Fruit fly (Drosophila melanogaster) whole organism, embryonic: ENCODE data around the gene Brms1.
A peak's percentile ranks its signal among the peaks of the same experiment; 100 is the strongest.

ENCODE experiments used
- ATbp ChIP-seq: fragments of 200-800 bp; sonication (Bioruptor generic); optimal IDR thresholded peaks from 2 replicates; lab custom pipeline; 2017; ENCODE audit warnings: missing biosample characterization, mild to moderate bottlenecking, missing genetic modification characterization, missing genetic modification reagents
- Ada2b ChIP-seq: fragments of 200-800 bp; sonication (Bioruptor generic); IDR thresholded peaks from 2 replicates; pipeline ENCODE4 v1.3.6; 2022; ENCODE audit warnings: missing biosample characterization, missing genetic modification characterization
- Aef1 ChIP-seq: fragments of 200-800 bp; sonication (Bioruptor generic); IDR thresholded peaks from 3 replicates; pipeline ENCODE4 v1.3.6; 2022; ENCODE audit warnings: missing biosample characterization, missing genetic modification characterization
- Awh ChIP-seq: fragments of 200-800 bp; sonication (Bioruptor generic); IDR thresholded peaks from 2 replicates; pipeline ENCODE4, ENCODE4 v1.3.6; 2022; ENCODE audit warnings: missing biosample characterization, missing genetic modification characterization
- Blimp-1 ChIP-seq: fragments of 200-800 bp; sonication (Bioruptor generic); optimal IDR thresholded peaks from 3 replicates; lab custom pipeline; 2018; ENCODE audit warnings: missing biosample characterization, missing genetic modification characterization, mild to moderate bottlenecking, moderate library complexity, missing genetic modification reagents
- CG10959 ChIP-seq: fragments of 200-800 bp; sonication (Bioruptor generic); IDR thresholded peaks from 2 replicates; pipeline ENCODE4 v1.3.6; 2022; ENCODE audit warnings: missing biosample characterization, missing genetic modification characterization
- CG12219 ChIP-seq: fragments of 200-800 bp; sonication (Bioruptor generic); optimal IDR thresholded peaks from 3 replicates; lab custom pipeline; 2018; ENCODE audit warnings: missing biosample characterization, mild to moderate bottlenecking, missing genetic modification characterization
- CG14441 ChIP-seq: fragments of 200-800 bp; sonication (Bioruptor generic); IDR thresholded peaks from 2 replicates; pipeline ENCODE4 v1.3.6; 2022; ENCODE audit warnings: missing biosample characterization, missing genetic modification characterization
- CG14667 ChIP-seq: fragments of 200-800 bp; sonication (Bioruptor generic); IDR thresholded peaks from 2 replicates; pipeline ENCODE4 v1.3.6; 2022; ENCODE audit warnings: missing biosample characterization, missing genetic modification characterization
- CG14710 ChIP-seq: fragments of 200-800 bp; sonication (Bioruptor generic); optimal IDR thresholded peaks from 3 replicates; lab custom pipeline; 2019; ENCODE audit warnings: missing biosample characterization, mild to moderate bottlenecking, missing genetic modification characterization, moderate library complexity
- CG15601 ChIP-seq: fragments of 200-800 bp; sonication (Bioruptor generic); optimal IDR thresholded peaks from 3 replicates; lab custom pipeline; 2019; ENCODE audit warnings: missing biosample characterization, mild to moderate bottlenecking, missing genetic modification characterization, moderate library complexity
- CG1603 ChIP-seq: fragments of 200-800 bp; sonication (Bioruptor generic); optimal IDR thresholded peaks from 2 replicates; lab custom pipeline; 2019; ENCODE audit warnings: missing biosample characterization, mild to moderate bottlenecking, missing genetic modification characterization, moderate library complexity
- CG16815 ChIP-seq: fragments of 200-800 bp; sonication (Bioruptor generic); optimal IDR thresholded peaks from 3 replicates; lab custom pipeline; 2017; ENCODE audit warnings: missing biosample characterization, mild to moderate bottlenecking, missing genetic modification characterization
- CG17328 ChIP-seq: fragments of 200-800 bp; sonication (Bioruptor generic); IDR thresholded peaks from 2 replicates; pipeline ENCODE4 v1.3.6; 2022; ENCODE audit warnings: missing biosample characterization, missing genetic modification characterization
- CG3065 ChIP-seq: fragments of 200-800 bp; sonication (Bioruptor generic); optimal IDR thresholded peaks from 2 replicates; lab custom pipeline; 2016; ENCODE audit warnings: missing biosample characterization, missing genetic modification characterization
- CG32772 ChIP-seq: fragments of 200-800 bp; sonication (Bioruptor generic); IDR thresholded peaks from 2 replicates; pipeline ENCODE4 v1.3.6; 2022; ENCODE audit warnings: missing biosample characterization, missing genetic modification characterization
- CG33557 ChIP-seq: fragments of 200-800 bp; sonication (Bioruptor generic); optimal IDR thresholded peaks from 2 replicates; lab custom pipeline; 2019; ENCODE audit warnings: missing biosample characterization, mild to moderate bottlenecking, missing genetic modification characterization, moderate library complexity
- CG5180 ChIP-seq: fragments of 200-800 bp; sonication (Bioruptor generic); optimal IDR thresholded peaks from 3 replicates; lab custom pipeline; 2017; ENCODE audit warnings: missing biosample characterization, missing genetic modification characterization, mild to moderate bottlenecking, moderate library complexity, missing genetic modification reagents
- CG9727 ChIP-seq: fragments of 200-800 bp; sonication (Bioruptor generic); optimal IDR thresholded peaks from 3 replicates; lab custom pipeline; 2017; ENCODE audit warnings: missing biosample characterization, mild to moderate bottlenecking, missing genetic modification characterization
- CG9932 ChIP-seq: fragments of 200-800 bp; sonication (Bioruptor generic); IDR thresholded peaks from 2 replicates; pipeline ENCODE4 v1.3.6; 2022; ENCODE audit warnings: missing biosample characterization, missing genetic modification characterization
- CkIIα-i1 ChIP-seq: fragments of 200-800 bp; sonication (Bioruptor generic); IDR thresholded peaks from 2 replicates; pipeline ENCODE4 v1.3.6; 2022; ENCODE audit warnings: missing biosample characterization, missing genetic modification characterization
- Ets65A ChIP-seq: fragments of 200-800 bp; sonication (Bioruptor generic); peaks from one replicate; lab custom pipeline; 2016; ENCODE audit warnings: missing biosample characterization, missing genetic modification characterization
- Med ChIP-seq: fragments of 200-800 bp; sonication (Bioruptor generic); peaks from one replicate; lab custom pipeline; 2016; ENCODE audit warnings: missing biosample characterization, missing genetic modification characterization, mild to moderate bottlenecking, inconsistent platforms, moderate library complexity
- NK7.1 ChIP-seq: fragments of 200-800 bp; sonication (Bioruptor generic); optimal IDR thresholded peaks from 3 replicates; lab custom pipeline; 2016; ENCODE audit warnings: missing biosample characterization, missing genetic modification characterization
- Nf-YA ChIP-seq: fragments of 200-800 bp; sonication (Bioruptor generic); IDR thresholded peaks from 2 replicates; pipeline ENCODE4 v1.3.6; 2022; ENCODE audit warnings: missing biosample characterization, missing genetic modification characterization
- Nf-YB ChIP-seq: fragments of 200-800 bp; sonication (Bioruptor generic); optimal IDR thresholded peaks from 3 replicates; lab custom pipeline; 2019; ENCODE audit warnings: missing biosample characterization, mild to moderate bottlenecking, missing genetic modification characterization, moderate library complexity
- Pdp1 ChIP-seq, 2 experiments: fragments of 200-800 bp; sonication (Bioruptor generic); optimal IDR thresholded peaks; 3 replicates each; lab custom pipeline; 2016; ENCODE audit warnings: missing biosample characterization in 2 of 2, missing genetic modification characterization in 2 of 2, mild to moderate bottlenecking in 1 of 2, moderate library complexity in 1 of 2
- Poxn ChIP-seq: fragments of 200-800 bp; sonication (Bioruptor generic); IDR thresholded peaks from 2 replicates; pipeline ENCODE4 v1.3.6; 2022; ENCODE audit warnings: missing biosample characterization, missing genetic modification characterization
- Ptx1 ChIP-seq: fragments of 200-800 bp; sonication (Bioruptor generic); IDR thresholded peaks from 2 replicates; pipeline ENCODE4 v1.3.6; 2022; ENCODE audit warnings: missing biosample characterization, missing genetic modification characterization
- Rfx ChIP-seq: fragments of 200-800 bp; sonication (Bioruptor generic); IDR thresholded peaks from 2 replicates; pipeline ENCODE4 v1.3.6; 2022; ENCODE audit warnings: missing biosample characterization, missing genetic modification characterization
- Xbp1 ChIP-seq: fragments of 200-800 bp; sonication (Bioruptor generic); optimal IDR thresholded peaks from 3 replicates; lab custom pipeline; 2016; ENCODE audit warnings: missing biosample characterization, mild to moderate bottlenecking, missing genetic modification characterization
- abd-A ChIP-seq: fragments of 200-800 bp; sonication (Bioruptor generic); optimal IDR thresholded peaks from 3 replicates; lab custom pipeline; 2019; ENCODE audit warnings: missing biosample characterization, mild to moderate bottlenecking, missing genetic modification characterization, moderate library complexity
- bsh ChIP-seq, 2 experiments: fragments of 200-800 bp; sonication (Bioruptor generic); optimal IDR thresholded peaks; 2 replicates each; lab custom pipeline; 2017 to 2018; ENCODE audit warnings: mild to moderate bottlenecking in 2 of 2, missing biosample characterization in 2 of 2, missing genetic modification characterization in 2 of 2, moderate library complexity in 1 of 2
- chif ChIP-seq, 2 experiments: fragments of 200-800 bp; sonication (Bioruptor generic); optimal IDR thresholded peaks; 3 replicates each; lab custom pipeline; 2016; ENCODE audit warnings: missing biosample characterization in 2 of 2, missing genetic modification characterization in 2 of 2
- ci ChIP-seq: fragments of 200-800 bp; sonication (Bioruptor generic); IDR thresholded peaks from 3 replicates; pipeline ENCODE4 v1.3.6; 2022; ENCODE audit warnings: missing biosample characterization, missing genetic modification characterization
- dysf ChIP-seq: fragments of 200-800 bp; sonication (Bioruptor generic); IDR thresholded peaks from 3 replicates; pipeline ENCODE4 v1.3.6; 2022; ENCODE audit warnings: missing biosample characterization, missing genetic modification characterization
- ems ChIP-seq: fragments of 200-800 bp; sonication (Bioruptor generic); optimal IDR thresholded peaks from 3 replicates; lab custom pipeline; 2016; ENCODE audit warnings: missing biosample characterization, missing genetic modification characterization
- gem ChIP-seq: fragments of 200-800 bp; sonication (Bioruptor generic); optimal IDR thresholded peaks from 2 replicates; lab custom pipeline; 2019; ENCODE audit warnings: missing biosample characterization, mild to moderate bottlenecking, missing genetic modification characterization, moderate library complexity
- lov ChIP-seq, 2 experiments: fragments of 200-800 bp in 1 of 2; fragments of >200 bp in 1 of 2; sonication (Bioruptor generic) in 1 of 2; IDR thresholded peaks in 1 of 2; optimal IDR thresholded peaks in 1 of 2; 2 replicates in 1 of 2; 3 replicates in 1 of 2; pipeline versions ENCODE4 v1.3.6 to Lab custom; 2017 to 2022; ENCODE audit warnings: missing biosample characterization in 1 of 2, missing genetic modification characterization in 1 of 2
- pan ChIP-seq, 4 experiments: fragments of >200 bp in 3 of 4; fragments of 200-800 bp in 1 of 4; sonication (Bioruptor generic) in 1 of 4; optimal IDR thresholded peaks in 3 of 4; IDR thresholded peaks in 1 of 4; 2 replicates each; pipeline versions ENCODE4 v1.3.6 to Lab custom; 2017 to 2022; ENCODE audit warnings: missing biosample characterization in 2 of 4, missing genetic modification characterization in 2 of 4, mixed read lengths in 1 of 4
- phol ChIP-seq: fragments of 200-800 bp; sonication (Bioruptor generic); optimal IDR thresholded peaks from 3 replicates; lab custom pipeline; 2018; ENCODE audit warnings: missing biosample characterization, mild to moderate bottlenecking, missing genetic modification characterization, moderate library complexity
- schlank ChIP-seq: fragments of 200-800 bp; sonication (Bioruptor generic); optimal IDR thresholded peaks from 2 replicates; lab custom pipeline; 2018; ENCODE audit warnings: missing biosample characterization, mild to moderate bottlenecking, missing genetic modification characterization
- scrt ChIP-seq: fragments of 200-800 bp; sonication (Bioruptor generic); optimal IDR thresholded peaks from 2 replicates; lab custom pipeline; 2018; ENCODE audit warnings: missing biosample characterization, mild to moderate bottlenecking, missing genetic modification characterization, moderate library complexity
- sens ChIP-seq: fragments of 200-800 bp; sonication (Bioruptor generic); peaks from one replicate; lab custom pipeline; 2016; ENCODE audit warnings: missing biosample characterization, missing genetic modification characterization
- sisA ChIP-seq: fragments of 200-800 bp; sonication (Bioruptor generic); IDR thresholded peaks from 2 replicates; pipeline ENCODE4 v1.3.6; 2022; ENCODE audit warnings: missing biosample characterization, missing genetic modification characterization
- slbo ChIP-seq: fragments of 200-800 bp; sonication (Bioruptor generic); IDR thresholded peaks from 2 replicates; pipeline ENCODE4 v1.3.6; 2022; ENCODE audit warnings: missing biosample characterization, missing genetic modification characterization
- toy ChIP-seq: fragments of 200-800 bp; sonication (Bioruptor generic); IDR thresholded peaks from 2 replicates; pipeline ENCODE4 v1.3.6; 2022; ENCODE audit warnings: missing biosample characterization, missing genetic modification characterization
- zen ChIP-seq: fragments of 200-800 bp; sonication (Bioruptor generic); optimal IDR thresholded peaks from 3 replicates; lab custom pipeline; 2018; ENCODE audit warnings: missing biosample characterization, mild to moderate bottlenecking, missing genetic modification characterization, moderate library complexity

The Brms1 gene

DNA sequence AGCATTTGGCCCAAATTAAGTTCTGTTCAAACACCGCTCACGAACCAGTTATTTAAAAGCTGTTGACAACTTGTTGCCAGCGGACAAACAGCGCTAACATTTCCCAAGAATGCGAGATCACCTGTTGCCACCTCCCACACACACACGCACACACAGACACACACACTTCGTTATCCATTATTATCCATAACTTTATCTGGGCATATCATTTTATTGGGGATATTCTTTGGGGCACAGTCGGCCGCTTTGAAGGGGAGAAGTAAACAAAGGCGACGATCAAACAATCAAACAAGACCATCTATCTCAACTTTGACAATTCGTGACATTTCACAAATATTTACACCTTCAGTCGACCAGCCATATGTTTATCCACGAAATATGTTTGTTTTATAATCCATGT lies 20.3 kb downstream of the Brms1 start (continued):
- TF ChIP-seq scrt (GFP tag; lab: Kevin White, UChicago) (peak; percentile 22), schlank (tag; lab: Kevin White, UChicago) (peak; percentile 33), Nf-YB (no peak), CG14667 (GFP tag; lab: Robert Waterston, UW) (no peak), CkIIα-i1 (no peak), CG17328 (GFP tag; lab: Robert Waterston, UW) (no peak), CG33557 (peak; percentile 32), ci (peak; percentile 44; the same call in 1 of the 3 replicates), CG12219 (peak; percentile 17), abd-A (tag; lab: Kevin White, UChicago) (peak; percentile 5), lov (optimal IDR thresholded peaks at IDR 0.05; lab: Kevin White, UChicago) (no peak), lov (GFP tag; IDR thresholded peaks at IDR 0.05; lab: Robert Waterston, UW) (peak; percentile 20; the same call in 1 of the 3 replicates), NK7.1 (GFP tag; lab: Kevin White, UChicago) (no peak), Pdp1 (GFP tag; optimal IDR thresholded peaks at IDR 0.05; lab: Kevin White, UChicago) (peak in 1 of 2 experiments; percentile 10), Xbp1 (no peak), Nf-YA (GFP tag; lab: Robert Waterston, UW) (no peak; the same call in 1 of the 2 replicates), gem (tag; lab: Kevin White, UChicago) (no peak), CG9932 (0 out of 2 replicates have a peak, but pooled peaks have one; percentile 12), ATbp (GFP tag; lab: Kevin White, UChicago) (peak; percentile 68), CG32772 (GFP tag; lab: Robert Waterston, UW) (no peak), CG16815 (GFP tag; lab: Kevin White, UChicago) (no peak)

DNA sequence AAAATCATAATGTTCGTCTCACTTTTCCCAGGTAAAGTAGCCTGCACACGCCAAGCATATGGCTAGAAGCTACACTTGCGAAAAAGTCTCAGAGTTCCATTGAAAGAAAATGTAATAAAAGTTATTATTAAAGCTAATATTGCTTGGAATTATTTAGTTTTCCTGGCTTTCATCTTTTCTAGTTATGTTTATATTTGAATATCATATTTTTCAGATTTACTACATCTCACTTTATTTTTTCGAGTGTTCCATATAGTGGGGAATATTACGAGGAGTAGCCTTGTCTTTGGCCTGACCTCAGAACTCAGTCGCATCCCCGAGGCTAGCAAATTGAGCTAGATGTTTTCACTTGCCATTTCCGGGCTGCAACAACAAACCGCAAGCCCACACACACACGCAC lies 21.9 kb downstream of the Brms1 start:
- TF ChIP-seq phol (peak; percentile 28), Blimp-1 (peak; percentile 20), Ada2b (0 out of 2 replicates have a peak, but pooled peaks have one; percentile 36), CG14710 (tag; lab: Kevin White, UChicago) (peak; percentile 2), CG9727 (GFP tag; lab: Kevin White, UChicago) (peak; percentile 1), Rfx (GFP tag; lab: Robert Waterston, UW) (peak; percentile 40; the same call in 1 of the 2 replicates), Ets65A (GFP tag; lab: Kevin White, UChicago) (peak; percentile 75), Med (GFP tag; lab: Kevin White, UChicago) (peak; percentile 48), ems (GFP tag; lab: Kevin White, UChicago) (no peak), toy (GFP tag; lab: Robert Waterston, UW) (no peak), CG15601 (tag; lab: Kevin White, UChicago) (no peak), CG10959 (peak; percentile 52), CG5180 (GFP tag; lab: Kevin White, UChicago) (no peak), CG9932 (0 out of 2 replicates have a peak, but pooled peaks have one; percentile 6), Awh (GFP tag; lab: Robert Waterston, UW) (0 out of 2 replicates have a peak, but pooled peaks have one; percentile 13), Poxn (no peak), sisA (peak; percentile 49), slbo (GFP tag; lab: Robert Waterston, UW) (peak; percentile 15; the same call in 1 of the 2 replicates), bsh (GFP tag; optimal IDR thresholded peaks at IDR 0.05; lab: Kevin White, UChicago) (peak in 1 of 2 experiments; percentile 24), zen (peak; percentile 55), dysf (GFP tag; lab: Robert Waterston, UW) (0 out of 3 replicates have a peak, but pooled peaks have one; percentile 23), pan (optimal IDR thresholded peaks at IDR 0.05; lab: Kevin White, UChicago) (no peak), pan (GFP tag; optimal IDR thresholded peaks at IDR 0.05 in 1 of 2, IDR thresholded peaks at IDR 0.05 in 1 of 2) (peak in 1 of 2 experiments; percentile 41), Ptx1 (peak; percentile 45), CG32772 (GFP tag; lab: Robert Waterston, UW) (peak; percentile 36; the same call in 1 of the 2 replicates), Aef1 (GFP tag; lab: Robert Waterston, UW) (0 out of 3 replicates have a peak, but pooled peaks have one; percentile 14), CG3065 (GFP tag; lab: Kevin White, UChicago) (no peak), sens (GFP tag; lab: Kevin White, UChicago) (peak; percentile 26), CG1603 (tag; lab: Kevin White, UChicago) (peak; percentile 0), CG14441 (GFP tag; lab: Robert Waterston, UW) (0 out of 2 replicates have a peak, but pooled peaks have one; percentile 22), chif (GFP tag; optimal IDR thresholded peaks at IDR 0.05; lab: Kevin White, UChicago) (no peak)
